Fruit fly (Drosophila melanogaster) whole organism, wandering third instar larva: ENCODE data around the gene Phb1.

Experiments used
- Abd-B ChIP-seq: fragments of >200 bp; optimal IDR thresholded peaks from 2 replicates; lab custom pipeline; 2017; ENCODE audit warnings: missing biosample characterization, missing genetic modification characterization
- CG32264 ChIP-seq: fragments of 200-800 bp; sonication (Bioruptor generic); optimal IDR thresholded peaks from 2 replicates; lab custom pipeline; 2016; ENCODE audit warnings: missing biosample characterization, missing genetic modification characterization
- CrebA ChIP-seq: fragments of 200-800 bp; sonication (Bioruptor generic); optimal IDR thresholded peaks from 2 replicates; lab custom pipeline; 2016; ENCODE audit warnings: missing biosample characterization, mild to moderate bottlenecking, missing genetic modification characterization, borderline replicate concordance
- Dfd ChIP-seq: fragments of >200 bp; optimal IDR thresholded peaks from 2 replicates; lab custom pipeline; 2017; ENCODE audit warnings: missing biosample characterization, missing genetic modification characterization
- Dif ChIP-seq: fragments of 200-275, 200-300 bp; sonication (Bioruptor generic); optimal IDR thresholded peaks from 2 replicates; lab custom pipeline; 2018; ENCODE audit warnings: missing biosample characterization, missing genetic modification characterization; ENCODE audit not compliant: partially characterized antibody
- HLH106 ChIP-seq: fragments of 200-800 bp; optimal IDR thresholded peaks from 3 replicates; lab custom pipeline; 2019; ENCODE audit warnings: missing biosample characterization, mild to moderate bottlenecking, missing genetic modification characterization, moderate library complexity
- Hnf4 ChIP-seq: fragments of 200-800 bp; sonication (Bioruptor generic); optimal IDR thresholded peaks from 2 replicates; lab custom pipeline; 2016; ENCODE audit warnings: missing biosample characterization, mild to moderate bottlenecking, missing genetic modification characterization
- Hr78 ChIP-seq: fragments of >200 bp; optimal IDR thresholded peaks from 2 replicates; lab custom pipeline; 2017; ENCODE audit warnings: missing biosample characterization, missing genetic modification characterization
- Hr83 ChIP-seq: fragments of 200-300 bp; sonication (Bioruptor generic); optimal IDR thresholded peaks from 2 replicates; lab custom pipeline; 2016; ENCODE audit warnings: missing biosample characterization, mild to moderate bottlenecking, missing genetic modification characterization, moderate library complexity; ENCODE audit not compliant: poor library complexity, severe bottlenecking
- Jra ChIP-seq: sonication (Bioruptor generic); optimal IDR thresholded peaks from 2 replicates; lab custom pipeline; 2016; ENCODE audit warnings: missing biosample characterization, missing genetic modification characterization
- Mio ChIP-seq: sonication (Bioruptor generic); optimal IDR thresholded peaks from 2 replicates; lab custom pipeline; 2016; ENCODE audit warnings: missing biosample characterization, missing genetic modification characterization
- Myc ChIP-seq: fragments of >200 bp; optimal IDR thresholded peaks from 2 replicates; lab custom pipeline; 2017
- N ChIP-seq: fragments of >200 bp; optimal IDR thresholded peaks from 2 replicates; lab custom pipeline; 2018; ENCODE audit warnings: missing biosample characterization, missing external identifiers, missing genetic modification characterization
- Rel ChIP-seq, 2 experiments: fragments of 200-800 bp; sonication (Bioruptor generic) in 1 of 2; optimal IDR thresholded peaks; 2 replicates in 1 of 2; 3 replicates in 1 of 2; lab custom pipeline; 2016 to 2019; ENCODE audit warnings: mild to moderate bottlenecking in 2 of 2, missing biosample characterization in 2 of 2, missing genetic modification characterization in 2 of 2, moderate library complexity in 1 of 2
- Vsx2 ChIP-seq: fragments of 200-300, 225-300 bp; sonication (Bioruptor generic); optimal IDR thresholded peaks from 2 replicates; lab custom pipeline; 2018; ENCODE audit warnings: missing biosample characterization, missing genetic modification characterization; ENCODE audit not compliant: partially characterized antibody
- br ChIP-seq: fragments of 200-800 bp; sonication (Bioruptor generic); optimal IDR thresholded peaks from 2 replicates; lab custom pipeline; 2016; ENCODE audit warnings: missing biosample characterization, missing genetic modification characterization
- brk ChIP-seq: fragments of 200-800 bp; sonication (Bioruptor generic); optimal IDR thresholded peaks from 2 replicates; lab custom pipeline; 2016; ENCODE audit warnings: missing biosample characterization, mild to moderate bottlenecking, missing genetic modification characterization
- dl ChIP-seq, 2 experiments: fragments of 175-275, 200-275 bp in 1 of 2; fragments of 200-275 bp in 1 of 2; sonication (Bioruptor generic); optimal IDR thresholded peaks; lab custom pipeline; 2018; ENCODE audit warnings: mild to moderate bottlenecking in 2 of 2, missing biosample characterization in 2 of 2, missing genetic modification characterization in 2 of 2, moderate library complexity in 2 of 2; ENCODE audit not compliant: partially characterized antibody in 2 of 2, insufficient read depth in 1 of 2
- dmrt93B ChIP-seq: fragments of 200-800 bp; sonication (Bioruptor generic); optimal IDR thresholded peaks from 2 replicates; lab custom pipeline; 2018; ENCODE audit warnings: missing biosample characterization, mild to moderate bottlenecking, missing genetic modification characterization
- ey ChIP-seq: fragments of 200-800 bp; sonication (Bioruptor generic); optimal IDR thresholded peaks from 2 replicates; lab custom pipeline; 2016; ENCODE audit warnings: missing biosample characterization, missing genetic modification characterization
- foxo ChIP-seq, 2 experiments: fragments of 200-800 bp; sonication (Bioruptor generic); optimal IDR thresholded peaks; 2 replicates in 1 of 2; 3 replicates in 1 of 2; lab custom pipeline; 2016 to 2017; ENCODE audit warnings: missing biosample characterization in 2 of 2, missing genetic modification characterization in 2 of 2
- fru ChIP-seq: fragments of 200-800 bp; sonication (Bioruptor generic); optimal IDR thresholded peaks from 3 replicates; lab custom pipeline; 2016; ENCODE audit warnings: missing biosample characterization, mild to moderate bottlenecking, missing genetic modification characterization
- h ChIP-seq: fragments of 200-800 bp; sonication (Bioruptor generic); optimal IDR thresholded peaks from 3 replicates; lab custom pipeline; 2016; ENCODE audit warnings: missing biosample characterization, mild to moderate bottlenecking, missing genetic modification characterization
- jim ChIP-seq: fragments of 175-275, 200-325 bp; sonication (Bioruptor generic); optimal IDR thresholded peaks from 2 replicates; lab custom pipeline; 2016; ENCODE audit warnings: missing biosample characterization, mild to moderate bottlenecking, missing genetic modification characterization
- lola ChIP-seq: fragments of >200 bp; optimal IDR thresholded peaks from 2 replicates; lab custom pipeline; 2017; ENCODE audit warnings: missing biosample characterization, missing genetic modification characterization
- pan ChIP-seq: fragments of >200 bp; optimal IDR thresholded peaks from 2 replicates; lab custom pipeline; 2017
- psq ChIP-seq: fragments of 200-800 bp; sonication (Bioruptor generic); optimal IDR thresholded peaks from 3 replicates; lab custom pipeline; 2017; ENCODE audit warnings: missing biosample characterization, mild to moderate bottlenecking, missing genetic modification characterization, moderate library complexity
- rgr ChIP-seq: fragments of 200-800 bp; sonication (Bioruptor generic); optimal IDR thresholded peaks from 3 replicates; lab custom pipeline; 2016; ENCODE audit warnings: missing biosample characterization, mild to moderate bottlenecking, missing genetic modification characterization
- sage ChIP-seq: fragments of 200-800 bp; sonication (Bioruptor generic); optimal IDR thresholded peaks from 2 replicates; lab custom pipeline; 2016; ENCODE audit warnings: missing biosample characterization, mild to moderate bottlenecking, missing genetic modification characterization
- tai ChIP-seq: sonication (Bioruptor generic); optimal IDR thresholded peaks from 2 replicates; lab custom pipeline; 2016; ENCODE audit warnings: missing biosample characterization, missing genetic modification characterization
- woc ChIP-seq: sonication (Bioruptor generic); optimal IDR thresholded peaks from 2 replicates; lab custom pipeline; 2016; ENCODE audit warnings: missing biosample characterization, mild to moderate bottlenecking, missing genetic modification characterization

Phb1 gene

dm6 chr2L:19123472-19124070 lies at the start of gene Phb1:
Phb1 (minus strand) TSS chr2L:19123869.
- no peak for TF ChIP-seq psq (GFP tag; lab: Kevin White, UChicago)
- peak; percentile 15 for TF ChIP-seq Myc (lab: Kevin White, UChicago)

DNA sequence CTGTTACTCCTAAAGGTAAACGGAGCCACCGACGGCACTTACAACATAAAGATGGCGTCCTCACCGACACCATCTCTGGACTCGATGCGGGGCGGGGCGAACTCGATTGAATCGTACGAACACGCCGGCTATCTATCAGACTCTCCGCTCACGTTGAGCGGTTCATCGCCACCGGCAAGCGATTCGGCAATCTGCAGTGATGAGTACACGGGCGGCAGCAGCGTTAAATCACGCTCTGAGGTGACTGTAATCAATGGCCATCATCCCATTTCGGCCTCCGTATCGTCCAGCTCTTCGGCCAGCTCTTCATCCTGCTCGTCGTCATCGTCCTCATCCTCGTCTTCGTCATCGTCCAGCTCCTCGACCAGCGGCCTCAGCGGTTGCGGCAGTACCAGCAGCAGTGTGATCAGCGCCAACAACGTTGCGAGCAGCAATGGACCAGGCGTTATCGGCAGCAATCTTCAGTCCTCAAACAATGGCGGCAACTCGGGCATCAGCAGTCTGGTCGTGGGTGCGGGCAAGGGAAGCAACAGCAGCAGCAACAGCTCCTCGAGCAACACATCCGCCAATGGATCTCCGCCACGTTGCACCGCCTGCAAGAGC lies 44.5 kb upstream of the Phb1 start:
- TF ChIP-seq lola (no peak), tai (GFP tag; lab: Kevin White, UChicago) (no peak), Mio (GFP tag; lab: Kevin White, UChicago) (no peak), Jra (GFP tag; lab: Kevin White, UChicago) (no peak), HLH106 (tag; lab: Kevin White, UChicago) (no peak), br (GFP tag; lab: Kevin White, UChicago) (no peak), rgr (GFP tag; lab: Kevin White, UChicago) (no peak), Rel (GFP tag; optimal IDR thresholded peaks at IDR 0.05; lab: Kevin White, UChicago) (no peak), Rel (tag; optimal IDR thresholded peaks at IDR 0.05; lab: Kevin White, UChicago) (no peak), woc (no peak), fru (GFP tag; lab: Kevin White, UChicago) (no peak), Hr78 (GFP tag; lab: Kevin White, UChicago) (no peak), Hnf4 (GFP tag; lab: Kevin White, UChicago) (no peak), dl (GFP tag; optimal IDR thresholded peaks at IDR 0.05; lab: Kevin White, UChicago; ENCODE audit: insufficient read depth in 1 of 2, partially characterized antibody in 2 of 2) (no peak), Abd-B (no peak), Dif (GFP tag; lab: Kevin White, UChicago) (no peak), h (no peak), CG32264 (GFP tag; lab: Kevin White, UChicago) (no peak), jim (GFP tag; lab: Kevin White, UChicago) (no peak), foxo (GFP tag; optimal IDR thresholded peaks at IDR 0.05; lab: Kevin White, UChicago) (no peak)

DNA sequence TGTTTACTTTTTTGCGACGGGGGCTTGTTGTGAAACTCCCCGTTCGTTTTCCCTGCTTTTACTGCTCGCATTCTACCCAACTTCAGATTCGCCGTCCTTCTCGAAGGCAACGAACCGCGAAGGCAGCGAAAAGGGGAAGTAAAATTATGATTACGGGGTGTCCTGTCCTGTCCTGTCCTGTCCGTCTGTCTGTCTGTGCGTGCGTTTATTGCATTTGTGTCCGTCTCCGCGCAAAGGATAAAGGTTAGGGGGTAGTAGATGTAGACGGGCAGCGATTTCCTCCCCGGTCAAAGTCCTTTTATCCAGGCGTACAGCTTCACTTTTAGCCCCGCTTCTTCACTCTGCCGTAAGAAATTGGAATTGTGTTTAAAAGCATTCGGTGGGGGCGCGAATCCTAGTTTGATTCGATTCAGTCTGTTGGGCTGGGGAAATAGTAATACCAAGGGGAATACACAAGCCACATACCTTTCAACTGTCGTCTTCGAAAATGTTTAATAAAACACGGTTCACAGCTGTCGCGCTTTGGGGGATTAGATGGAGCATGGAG lies 43.5 kb upstream of the Phb1 start:
- TF ChIP-seq pan (lab: Kevin White, UChicago): no peak
- TF ChIP-seq Dfd: no peak
- no peak for TF ChIP-seq ey (GFP tag; lab: Kevin White, UChicago)
- TF ChIP-seq sage (GFP tag; lab: Kevin White, UChicago): no peak
- no peak for TF ChIP-seq CrebA
- TF ChIP-seq Hr83 (GFP tag; lab: Kevin White, UChicago): no peak
- TF ChIP-seq brk (GFP tag; lab: Kevin White, UChicago): no peak
- no peak for TF ChIP-seq dmrt93B (GFP tag; lab: Kevin White, UChicago)

DNA sequence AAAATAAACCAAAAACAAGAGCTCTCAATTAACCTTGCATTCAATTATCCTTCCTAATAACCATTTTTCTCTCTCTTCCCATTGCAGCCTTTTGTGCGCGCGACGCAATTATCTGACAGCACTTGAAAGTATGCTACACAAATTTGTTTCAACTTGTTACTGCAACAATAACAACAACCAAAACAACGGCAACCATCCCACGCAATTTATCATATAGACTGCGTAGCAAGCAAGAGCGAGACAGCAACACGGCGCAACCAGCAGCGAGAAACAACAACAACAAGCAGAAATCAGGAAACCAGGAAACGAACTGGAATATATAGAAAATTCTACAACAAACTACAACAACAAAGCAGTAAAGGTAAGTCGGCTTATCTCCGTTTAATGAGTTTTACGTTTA lies 42.3 kb upstream of the Phb1 start:
- TF ChIP-seq Hr83 (GFP tag; lab: Kevin White, UChicago): peak; percentile 20
- no peak for TF ChIP-seq rgr (GFP tag; lab: Kevin White, UChicago)
- TF ChIP-seq Vsx2 (GFP tag; lab: Kevin White, UChicago): peak; percentile 72
- TF ChIP-seq jim (GFP tag; lab: Kevin White, UChicago): no peak
- TF ChIP-seq Myc (lab: Kevin White, UChicago): peak; percentile 89
- no peak for TF ChIP-seq Hr78 (GFP tag; lab: Kevin White, UChicago)
- TF ChIP-seq N: peak; percentile 94
- no peak for TF ChIP-seq psq (GFP tag; lab: Kevin White, UChicago)
